Worm (Caenorhabditis elegans): Measurements from ENCODE around the gene bli-5.

ce11 chrIII:13405504-13405903 is 24.1 kb downstream of the bli-5 start, which contains the start of gene nas-1:
- TF ChIP-seq T23F11.4 (GFP tag; optimal IDR thresholded peaks at IDR 0.05): no peak
- TF ChIP-seq pha-4 (tag; optimal IDR thresholded peaks at IDR 0.05): no peak
- no peak for TF ChIP-seq pros-1 (tag; optimal IDR thresholded peaks at IDR 0.05)
- no peak for TF ChIP-seq ama-1 (optimal IDR thresholded peaks at IDR 0.05)
- TF ChIP-seq hlh-30 (tag; optimal IDR thresholded peaks at IDR 0.05; ENCODE audit: insufficient read depth): no peak
- TF ChIP-seq lim-6 (tag; optimal IDR thresholded peaks at IDR 0.05): no peak
- no peak for TF ChIP-seq pag-3 (tag; optimal IDR thresholded peaks at IDR 0.05; ENCODE audit: borderline replicate concordance)
- no peak for TF ChIP-seq ets-4 (tag; optimal IDR thresholded peaks at IDR 0.05)
- no peak for TF ChIP-seq pqm-1 (tag; optimal IDR thresholded peaks at IDR 0.05)
- no peak for TF ChIP-seq hlh-6 (tag; optimal IDR thresholded peaks at IDR 0.05)
- no peak for TF ChIP-seq fkh-10 (GFP tag; optimal IDR thresholded peaks at IDR 0.05)
